Worm (Caenorhabditis elegans) whole organism, L4 larva: ENCODE measurements around the gene iglr-2.
A peak's percentile ranks its signal among the peaks of the same experiment; 100 is the strongest.

Source experiments
- nhr-11 ChIP-seq: fragments of 150-350 bp; optimal IDR thresholded peaks from 2 replicates; lab custom pipeline; 2014; ENCODE audit warnings: missing biosample characterization, missing genetic modification characterization
- pha-4 ChIP-seq, 2 experiments: fragments of 150-350 bp in 1 of 2; fragments of 200-800 bp in 1 of 2; sonication (Bioruptor generic) in 1 of 2; IDR thresholded peaks in 1 of 2; optimal IDR thresholded peaks in 1 of 2; 2 replicates each; pipeline versions ENCODE4 v1.3.6 to Lab custom; 2014 to 2022; ENCODE audit warnings: missing genetic modification characterization in 2 of 2, missing genetic modification reagents in 2 of 2, missing biosample characterization in 1 of 2, missing compliant biosample characterization in 1 of 2
- php-3 ChIP-seq: fragments of 200-800 bp; sonication (Bioruptor generic); IDR thresholded peaks from 2 replicates; pipeline ENCODE4 v1.3.6; 2022; ENCODE audit warnings: missing genetic modification reagents, missing genetic modification characterization, missing compliant biosample characterization

DNA sequence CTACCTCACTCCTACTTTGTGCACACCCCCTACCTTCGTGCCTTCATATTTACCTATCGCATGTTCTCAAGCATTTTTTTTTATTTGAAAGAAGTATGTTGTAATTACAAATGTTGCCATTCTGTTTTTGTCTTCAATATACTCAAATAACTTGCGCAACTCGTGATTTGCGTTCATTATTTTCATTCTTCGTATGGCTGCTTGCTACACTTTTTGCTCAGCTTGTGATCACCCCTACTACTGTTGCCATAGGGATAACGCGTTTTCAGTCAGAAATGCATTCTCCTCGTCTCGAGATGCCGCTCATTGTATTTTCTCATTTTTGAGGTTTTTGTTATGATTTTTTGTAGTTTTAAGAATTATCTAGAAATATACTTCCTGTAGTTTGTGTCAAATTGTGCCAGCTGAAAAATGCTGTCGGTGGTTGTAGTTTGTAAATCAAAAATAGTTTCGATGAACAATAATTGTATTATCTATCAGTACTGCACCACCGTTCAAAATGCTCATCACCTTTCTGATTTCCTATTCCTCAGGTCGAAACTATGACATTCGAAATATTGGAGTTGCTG is 8.4 kb downstream of the iglr-2 start, which contains the start of gene F10E9.1:
- TF ChIP-seq php-3 (GFP tag; lab: Robert Waterston, UW) = no peak
- TF ChIP-seq nhr-11 (tag; lab: Kevin White, UChicago) = peak; percentile 68
- no peak for TF ChIP-seq pha-4 (GFP tag; IDR thresholded peaks at IDR 0.05; lab: Robert Waterston, UW)
- TF ChIP-seq pha-4 (tag; optimal IDR thresholded peaks at IDR 0.05; lab: Kevin White, UChicago) = no peak
